Fruit fly (Drosophila melanogaster): Measurements from ENCODE around the gene CG14864.
A peak's percentile ranks its signal among the peaks of the same experiment; 100 is the strongest.

CG14864 gene

DNA sequence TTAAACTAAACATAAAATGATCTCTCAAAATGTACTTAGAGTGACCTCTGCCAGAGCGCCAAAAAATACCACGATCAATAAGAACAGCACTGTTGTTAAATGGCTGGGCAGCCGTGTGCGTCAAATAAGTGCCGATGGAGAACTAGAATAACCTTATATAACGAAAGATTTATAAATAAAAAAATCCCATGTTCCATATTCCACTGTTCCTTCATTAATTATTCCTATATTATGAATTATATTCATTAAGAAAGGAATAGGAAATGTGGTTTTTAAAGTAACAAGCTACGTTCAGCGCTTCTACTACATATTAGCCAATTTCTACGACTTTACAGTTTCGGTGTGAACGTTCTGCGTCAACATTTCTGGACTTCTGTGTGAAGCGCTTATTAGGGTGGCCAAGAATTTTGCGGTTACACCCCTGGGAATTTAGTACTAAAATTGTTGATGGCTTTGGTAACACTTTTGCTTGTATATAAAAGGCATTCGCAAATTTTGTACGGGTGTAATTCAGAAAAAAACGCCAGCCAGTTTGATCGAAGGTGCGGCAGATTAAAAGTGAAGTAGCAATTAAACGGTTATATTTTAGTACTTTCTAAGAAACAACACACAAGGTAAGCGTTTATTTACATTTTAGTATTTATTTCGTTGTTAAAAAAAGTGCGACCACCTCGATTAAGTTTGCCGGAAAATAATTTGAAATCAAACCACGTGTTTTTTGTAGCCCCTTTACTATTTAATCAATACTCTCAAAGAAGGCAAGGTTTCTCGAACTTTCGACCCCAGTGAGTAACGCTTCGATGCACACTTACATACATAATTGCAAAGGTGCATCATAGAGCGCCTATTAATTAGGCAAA, 25.9 kb downstream of the CG14864 start, which contains the start of the genes tefu and Hsc70-4 (continued):
- no peak for TF ChIP-seq CG15073 (GFP tag; optimal IDR thresholded peaks at IDR 0.05)
- no peak for TF ChIP-seq Lim3 (GFP tag; IDR thresholded peaks at IDR 0.05)
- TF ChIP-seq Fer3 (tag; optimal IDR thresholded peaks at IDR 0.05): peak; percentile 62
- TF ChIP-seq CG2678 (tag; optimal IDR thresholded peaks at IDR 0.05): no peak
- peak; percentile 14 for TF ChIP-seq trh (GFP tag; optimal IDR thresholded peaks at IDR 0.05)
- no peak; the same call in 2 of the 3 replicates for TF ChIP-seq z (GFP tag; IDR thresholded peaks at IDR 0.05)
- TF ChIP-seq Ada2b (GFP tag; IDR thresholded peaks at IDR 0.05): peak; percentile 75
- peak; percentile 64; the same call in 2 of the 3 replicates for TF ChIP-seq CG2199 (GFP tag; IDR thresholded peaks at IDR 0.05)
- TF ChIP-seq twi (tag; optimal IDR thresholded peaks at IDR 0.05): peak; percentile 61
- peak; percentile 62 for TF ChIP-seq pho (GFP tag; optimal IDR thresholded peaks at IDR 0.05)
- TF ChIP-seq Camta (GFP tag; optimal IDR thresholded peaks at IDR 0.05): peak; percentile 61
- TF ChIP-seq stwl (tag; optimal IDR thresholded peaks at IDR 0.05): peak; percentile 70
- TF ChIP-seq CG17568 (GFP tag; optimal IDR thresholded peaks at IDR 0.05): no peak
- TF ChIP-seq nmo (GFP tag; optimal IDR thresholded peaks at IDR 0.05): peak; percentile 89
- TF ChIP-seq nerfin-1 (tag; optimal IDR thresholded peaks at IDR 0.05): peak; percentile 58
- TF ChIP-seq CG10959 (GFP tag; IDR thresholded peaks at IDR 0.05): peak; percentile 30; the same call in 1 of the 2 replicates
- peak; percentile 58 for TF ChIP-seq MBD-R2 (GFP tag; IDR thresholded peaks at IDR 0.05)
- peak; percentile 81; the same call in 1 of the 2 replicates for TF ChIP-seq rib (GFP tag; IDR thresholded peaks at IDR 0.05)
- peak; percentile 52 for TF ChIP-seq CHES-1-like (GFP tag; optimal IDR thresholded peaks at IDR 0.05)
- peak; percentile 76 for TF ChIP-seq CG7839 (tag; optimal IDR thresholded peaks at IDR 0.05)
- TF ChIP-seq fru (optimal IDR thresholded peaks at IDR 0.05): no peak
- peak; percentile 74 for TF ChIP-seq CG15514 (GFP tag; optimal IDR thresholded peaks at IDR 0.05)
- peak; percentile 73 for TF ChIP-seq CG10267 (tag; optimal IDR thresholded peaks at IDR 0.05)
- peak; percentile 78 for TF ChIP-seq jumu (GFP tag; optimal IDR thresholded peaks at IDR 0.05)
- TF ChIP-seq D19A (tag; optimal IDR thresholded peaks at IDR 0.05): no peak
- peak; percentile 81 for TF ChIP-seq CG9215 (GFP tag; IDR thresholded peaks at IDR 0.05)
- no peak for TF ChIP-seq org-1 (GFP tag; optimal IDR thresholded peaks at IDR 0.05)
- peak; percentile 98 for TF ChIP-seq Ets65A (GFP tag)
- peak; percentile 72; the same call in 2 of the 3 replicates for TF ChIP-seq H15 (GFP tag; IDR thresholded peaks at IDR 0.05)
- peak; percentile 4 for TF ChIP-seq CG31365 (tag; optimal IDR thresholded peaks at IDR 0.05)
- no peak for TF ChIP-seq en (GFP tag; optimal IDR thresholded peaks at IDR 0.05)
- peak; percentile 70 for TF ChIP-seq E2f1 (GFP tag; IDR thresholded peaks at IDR 0.05)
- no peak for TF ChIP-seq CG6683 (GFP tag; optimal IDR thresholded peaks at IDR 0.05)
- TF ChIP-seq Dek (tag; optimal IDR thresholded peaks at IDR 0.05): peak; percentile 75
- TF ChIP-seq CG30431 (GFP tag; optimal IDR thresholded peaks at IDR 0.05): peak; percentile 80
- TF ChIP-seq CG10147 (GFP tag; optimal IDR thresholded peaks at IDR 0.05): no peak
- TF ChIP-seq CG15011 (GFP tag; optimal IDR thresholded peaks at IDR 0.05): peak; percentile 54
- no peak for TF ChIP-seq gt (GFP tag; IDR thresholded peaks at IDR 0.05)
- TF ChIP-seq tll (GFP tag; optimal IDR thresholded peaks at IDR 0.05): peak; percentile 14 to 93
- TF ChIP-seq CG17361 (GFP tag; IDR thresholded peaks at IDR 0.05): peak; percentile 91
- TF ChIP-seq Scr (GFP tag; IDR thresholded peaks at IDR 0.05; ENCODE audit: partially characterized antibody): no peak
- peak; percentile 18 for TF ChIP-seq Sox100B (GFP tag; optimal IDR thresholded peaks at IDR 0.05)
- TF ChIP-seq CrebB (tag; optimal IDR thresholded peaks at IDR 0.05): peak; percentile 23
- peak; percentile 42; the same call in 1 of the 2 replicates for TF ChIP-seq Drgx (GFP tag; IDR thresholded peaks at IDR 0.05)
- TF ChIP-seq D19B (GFP tag; optimal IDR thresholded peaks at IDR 0.05): peak; percentile 42
- TF ChIP-seq Dll (GFP tag; IDR thresholded peaks at IDR 0.05; ENCODE audit: partially characterized antibody): no peak
- TF ChIP-seq CG31388 (GFP tag; optimal IDR thresholded peaks at IDR 0.05): no peak
- peak; percentile 28 for TF ChIP-seq schlank (tag; optimal IDR thresholded peaks at IDR 0.05)
- peak; percentile 51 for TF ChIP-seq Dref (GFP tag; IDR thresholded peaks at IDR 0.05)

Data from whole organism, embryonic.